Worm (Caenorhabditis elegans) whole organism, L4 larva: ENCODE data around the gene R148.4.

Experiments
- F10B5.3 ChIP-seq: sonication (generic microtip); optimal IDR thresholded peaks from 2 replicates; lab custom pipeline; 2016; ENCODE audit warnings: mild to moderate bottlenecking, missing genetic modification characterization, missing compliant biosample characterization
- F37D6.2 ChIP-seq: sonication (generic microtip); optimal IDR thresholded peaks from 2 replicates; lab custom pipeline; 2016; ENCODE audit warnings: mild to moderate bottlenecking, missing genetic modification characterization, missing compliant biosample characterization
- F44E2.7 ChIP-seq: fragments of 200-800 bp; sonication (Bioruptor generic); IDR thresholded peaks from 2 replicates; pipeline ENCODE4 v2.1.2; 2022; ENCODE audit warnings: missing genetic modification characterization, missing compliant biosample characterization
- R02D3.7 ChIP-seq: fragments of 150-350 bp; sonication (generic microtip); optimal IDR thresholded peaks from 3 replicates; lab custom pipeline; 2014; ENCODE audit warnings: missing biosample characterization, missing genetic modification characterization
- Y48G9A.11 ChIP-seq: fragments of 200-800 bp; sonication (Bioruptor generic); IDR thresholded peaks from 2 replicates; pipeline ENCODE4 v1.3.6; 2022; ENCODE audit warnings: missing genetic modification reagents, missing genetic modification characterization, missing compliant biosample characterization
- ZK546.5 ChIP-seq, 2 experiments: sonication (generic microtip); optimal IDR thresholded peaks; 2 replicates each; lab custom pipeline; 2017; ENCODE audit warnings: missing biosample characterization in 2 of 2, missing genetic modification characterization in 2 of 2
- arid-1 ChIP-seq: fragments of 200-800 bp; sonication (Bioruptor generic); conservative IDR thresholded peaks from 2 replicates; pipeline ENCODE4 v1.3.6; 2022; ENCODE audit warnings: missing genetic modification reagents, missing genetic modification characterization, missing compliant biosample characterization
- attf-4 ChIP-seq: sonication (generic microtip); optimal IDR thresholded peaks from 3 replicates; lab custom pipeline; 2017; ENCODE audit warnings: missing biosample characterization, missing genetic modification characterization
- ceh-28 ChIP-seq: fragments of 150-350 bp; optimal IDR thresholded peaks from 2 replicates; lab custom pipeline; 2014; ENCODE audit warnings: missing biosample characterization, missing genetic modification reagents, missing genetic modification characterization
- ceh-62 ChIP-seq: sonication (generic microtip); optimal IDR thresholded peaks from 2 replicates; lab custom pipeline; 2017; ENCODE audit warnings: missing biosample characterization, missing genetic modification characterization
- ceh-82 ChIP-seq: sonication (generic microtip); optimal IDR thresholded peaks from 2 replicates; lab custom pipeline; 2017; ENCODE audit warnings: missing biosample characterization, missing genetic modification characterization
- ces-1 ChIP-seq: fragments of 150-350 bp; sonication (generic microtip); optimal IDR thresholded peaks from 4 replicates; lab custom pipeline; 2014; ENCODE audit warnings: missing biosample characterization, missing genetic modification reagents, missing genetic modification characterization
- daf-8 ChIP-seq: fragments of 200-800 bp; sonication (Bioruptor generic); IDR thresholded peaks from 2 replicates; pipeline ENCODE4 v1.3.6; 2022; ENCODE audit warnings: missing genetic modification characterization, missing compliant biosample characterization
- dmd-6 ChIP-seq: fragments of 200-800 bp; sonication (Bioruptor generic); IDR thresholded peaks from 2 replicates; pipeline ENCODE4 v1.3.6; 2022; ENCODE audit warnings: missing genetic modification reagents, missing genetic modification characterization, missing compliant biosample characterization
- dve-1 ChIP-seq: sonication (generic microtip); optimal IDR thresholded peaks from 2 replicates; lab custom pipeline; 2017; ENCODE audit warnings: antibody characterized with exemption, mild to moderate bottlenecking, missing genetic modification characterization, missing compliant biosample characterization; ENCODE audit not compliant: insufficient read depth
- egl-43 ChIP-seq: fragments of 200-800 bp; sonication (Bioruptor generic); IDR thresholded peaks from 2 replicates; pipeline ENCODE4 v1.3.6; 2022; ENCODE audit warnings: missing genetic modification reagents, missing genetic modification characterization, missing compliant biosample characterization
- jun-1 ChIP-seq: fragments of 150-350 bp; optimal IDR thresholded peaks from 2 replicates; lab custom pipeline; 2014; ENCODE audit warnings: missing biosample characterization, missing genetic modification reagents, missing genetic modification characterization
- lin-1 ChIP-seq: fragments of 200-800 bp; sonication (Bioruptor generic); IDR thresholded peaks from 2 replicates; pipeline ENCODE4 v1.3.6; 2022; ENCODE audit warnings: missing genetic modification reagents, missing genetic modification characterization, missing compliant biosample characterization
- lin-13 ChIP-seq: fragments of 150-350 bp; optimal IDR thresholded peaks from 2 replicates; lab custom pipeline; 2014; ENCODE audit warnings: missing biosample characterization, missing genetic modification reagents, missing genetic modification characterization
- lin-29 ChIP-seq: fragments of 200-800 bp; sonication (Bioruptor generic); IDR thresholded peaks from 2 replicates; pipeline ENCODE4 v1.3.6; 2022; ENCODE audit warnings: missing genetic modification reagents, missing genetic modification characterization, missing compliant biosample characterization
- lin-38 ChIP-seq: fragments of 200-800 bp; sonication (Bioruptor generic); IDR thresholded peaks from 2 replicates; pipeline ENCODE4 v1.3.6; 2022; ENCODE audit warnings: missing genetic modification reagents, missing genetic modification characterization, missing compliant biosample characterization
- madf-9 ChIP-seq: fragments of 200-800 bp; sonication (Bioruptor generic); conservative IDR thresholded peaks from 2 replicates; pipeline ENCODE4 v1.3.6; 2022; ENCODE audit warnings: missing genetic modification reagents, missing genetic modification characterization, missing compliant biosample characterization
- mdl-1 ChIP-seq, 2 experiments: fragments of 150-350 bp in 1 of 2; sonication (generic microtip) in 1 of 2; optimal IDR thresholded peaks; 2 replicates each; lab custom pipeline; 2014 to 2017; ENCODE audit warnings: missing biosample characterization in 2 of 2, missing genetic modification characterization in 2 of 2
- mep-1 ChIP-seq: fragments of 150-350 bp; sonication (generic microtip); optimal IDR thresholded peaks from 3 replicates; lab custom pipeline; 2014; ENCODE audit warnings: missing biosample characterization, missing genetic modification characterization
- mes-2 ChIP-seq: sonication (generic microtip); optimal IDR thresholded peaks from 2 replicates; lab custom pipeline; 2016; ENCODE audit warnings: missing genotype, mild to moderate bottlenecking, missing genetic modification characterization, missing compliant biosample characterization; ENCODE audit not compliant: poor library complexity, severe bottlenecking
- nhr-102 ChIP-seq: sonication (generic microtip); optimal IDR thresholded peaks from 2 replicates; lab custom pipeline; 2016; ENCODE audit warnings: mild to moderate bottlenecking, missing genetic modification characterization, moderate library complexity, missing compliant biosample characterization
- nhr-11 ChIP-seq: fragments of 150-350 bp; optimal IDR thresholded peaks from 2 replicates; lab custom pipeline; 2014; ENCODE audit warnings: missing biosample characterization, missing genetic modification characterization
- nhr-42 ChIP-seq: fragments of 200-800 bp; sonication (Bioruptor generic); IDR thresholded peaks from 2 replicates; pipeline ENCODE4 v1.3.6; 2022; ENCODE audit warnings: missing genetic modification characterization, missing compliant biosample characterization
- nhr-6 ChIP-seq: fragments of 150-350 bp; optimal IDR thresholded peaks from 2 replicates; lab custom pipeline; 2014; ENCODE audit warnings: missing biosample characterization, missing genetic modification characterization
- nhr-77 ChIP-seq: fragments of 150-350 bp; optimal IDR thresholded peaks from 2 replicates; lab custom pipeline; 2014; ENCODE audit warnings: missing biosample characterization, missing genetic modification characterization
- pha-4 ChIP-seq, 2 experiments: fragments of 150-350 bp in 1 of 2; fragments of 200-800 bp in 1 of 2; sonication (Bioruptor generic) in 1 of 2; IDR thresholded peaks in 1 of 2; optimal IDR thresholded peaks in 1 of 2; 2 replicates each; pipeline versions ENCODE4 v1.3.6 to Lab custom; 2014 to 2022; ENCODE audit warnings: missing genetic modification characterization in 2 of 2, missing genetic modification reagents in 2 of 2, missing biosample characterization in 1 of 2, missing compliant biosample characterization in 1 of 2
- saeg-2 ChIP-seq: fragments of 200-800 bp; sonication (Bioruptor generic); IDR thresholded peaks from 2 replicates; pipeline ENCODE4 v1.3.6; 2022; ENCODE audit warnings: missing genetic modification reagents, missing genetic modification characterization, missing compliant biosample characterization
- set-16 ChIP-seq: fragments of 200-800 bp; sonication (Bioruptor generic); IDR thresholded peaks from 2 replicates; pipeline ENCODE4 v1.3.6; 2022; ENCODE audit warnings: missing genetic modification reagents, missing genetic modification characterization, missing compliant biosample characterization
- snpc-1.2 ChIP-seq: fragments of 200-800 bp; sonication (Bioruptor generic); IDR thresholded peaks from 2 replicates; pipeline ENCODE4 v1.3.6; 2022; ENCODE audit warnings: missing genetic modification reagents, missing genetic modification characterization, missing compliant biosample characterization
- vab-7 ChIP-seq: fragments of 200-800 bp; sonication (Bioruptor generic); IDR thresholded peaks from 2 replicates; pipeline ENCODE4 v1.3.6; 2022; ENCODE audit warnings: missing genetic modification reagents, missing genetic modification characterization, missing compliant biosample characterization
- zag-1 ChIP-seq: fragments of 150-350 bp; optimal IDR thresholded peaks from 2 replicates; lab custom pipeline; 2014; ENCODE audit warnings: missing biosample characterization, missing genetic modification characterization
- zip-2 ChIP-seq: fragments of 150-350 bp; optimal IDR thresholded peaks from 2 replicates; lab custom pipeline; 2014; ENCODE audit warnings: missing biosample characterization, missing genetic modification characterization
- ztf-11 ChIP-seq: fragments of 150-350 bp; optimal IDR thresholded peaks from 2 replicates; lab custom pipeline; 2014; ENCODE audit warnings: missing biosample characterization, missing genetic modification characterization
- ztf-7 ChIP-seq: fragments of 150-350 bp; optimal IDR thresholded peaks from 2 replicates; lab custom pipeline; 2014; ENCODE audit warnings: missing biosample characterization, missing genetic modification characterization

Gene R148.4

ce11 chrIII:3142078-3142477 is 29.3 kb upstream of the R148.4 start:
- TF ChIP-seq lin-13 (no peak), ceh-28 (tag; lab: Kevin White, UChicago) (peak; percentile 91), arid-1 (GFP tag; lab: Robert Waterston, UW) (no peak), pha-4 (GFP tag; IDR thresholded peaks at IDR 0.05; lab: Robert Waterston, UW) (no peak), pha-4 (tag; optimal IDR thresholded peaks at IDR 0.05; lab: Kevin White, UChicago) (no peak), mdl-1 (tag; optimal IDR thresholded peaks at IDR 0.05; lab: Kevin White, UChicago) (no peak), ztf-11 (tag; lab: Kevin White, UChicago) (no peak)

ce11 chrIII:3143657-3144056 is 27.7 kb upstream of the R148.4 start, which contains the start of gene C44B11.4:
C44B11.4 (minus strand) TSS chrIII:3143757.
- TF ChIP-seq saeg-2: no peak
- TF ChIP-seq snpc-1.2 (GFP tag; lab: Robert Waterston, UW): no peak
- TF ChIP-seq nhr-102: no peak
- TF ChIP-seq nhr-11 (tag; lab: Kevin White, UChicago): no peak
- TF ChIP-seq mep-1 (tag; lab: Kevin White, UChicago): no peak
- no peak for TF ChIP-seq jun-1 (tag; lab: Kevin White, UChicago)
- no peak for TF ChIP-seq daf-8
- no peak for TF ChIP-seq set-16 (GFP tag; lab: Robert Waterston, UW)
- TF ChIP-seq nhr-77 (tag; lab: Kevin White, UChicago): no peak
- no peak for TF ChIP-seq dve-1
- TF ChIP-seq zip-2 (tag; lab: Kevin White, UChicago): no peak
- no peak for TF ChIP-seq nhr-42
- no peak for TF ChIP-seq ceh-62 (tag; lab: Kevin White, UChicago)
- no peak for TF ChIP-seq dmd-6
- TF ChIP-seq vab-7: no peak
- TF ChIP-seq mes-2: no peak

ce11 chrIII:3152848-3153247 is 18.5 kb upstream of the R148.4 start, which contains the start of gene C44B11.6:
C44B11.6 (plus strand) TSS chrIII:3153148.
- TF ChIP-seq ces-1 (GFP tag; lab: Kevin White, UChicago): no peak
- no peak for TF ChIP-seq dve-1
- no peak for TF ChIP-seq zag-1 (tag; lab: Kevin White, UChicago)
- no peak for TF ChIP-seq Y48G9A.11 (GFP tag; lab: Robert Waterston, UW)
- no peak for TF ChIP-seq madf-9 (GFP tag; lab: Robert Waterston, UW)
- TF ChIP-seq ztf-7 (tag; lab: Kevin White, UChicago): no peak
- TF ChIP-seq ZK546.5 (tag; optimal IDR thresholded peaks at IDR 0.05; lab: Kevin White, UChicago): no peak
- TF ChIP-seq nhr-6 (tag; lab: Kevin White, UChicago): no peak
- TF ChIP-seq lin-29 (GFP tag; lab: Robert Waterston, UW): no peak
- TF ChIP-seq F44E2.7 (GFP tag; lab: Robert Waterston, UW): no peak
- TF ChIP-seq F37D6.2 (tag; lab: Kevin White, UChicago): no peak
- TF ChIP-seq mep-1 (tag; lab: Kevin White, UChicago): no peak
- no peak for TF ChIP-seq lin-1 (GFP tag; lab: Robert Waterston, UW)
- TF ChIP-seq lin-38: no peak
- TF ChIP-seq ceh-82 (tag; lab: Kevin White, UChicago): no peak
- TF ChIP-seq attf-4: no peak
- no peak for TF ChIP-seq F10B5.3 (tag; lab: Kevin White, UChicago)
- TF ChIP-seq zip-2 (tag; lab: Kevin White, UChicago): no peak
- TF ChIP-seq R02D3.7 (tag; lab: Kevin White, UChicago): no peak
- no peak for TF ChIP-seq egl-43
- TF ChIP-seq, all 104 proteins: peak for 0
